Fruit fly (Drosophila melanogaster) whole organism, embryonic: Measurements from ENCODE around the gene CG3919.

Experiments
- ATbp ChIP-seq: fragments of 200-800 bp; sonication (Bioruptor generic); optimal IDR thresholded peaks from 2 replicates; lab custom pipeline; 2017; ENCODE audit warnings: missing biosample characterization, mild to moderate bottlenecking, missing genetic modification characterization, missing genetic modification reagents
- Aef1 ChIP-seq: fragments of 200-800 bp; sonication (Bioruptor generic); IDR thresholded peaks from 3 replicates; pipeline ENCODE4 v1.3.6; 2022; ENCODE audit warnings: missing biosample characterization, missing genetic modification characterization
- B-H1 ChIP-seq: fragments of 200-800 bp; sonication (Bioruptor generic); IDR thresholded peaks from 3 replicates; pipeline ENCODE4 v1.3.6; 2022; ENCODE audit warnings: missing biosample characterization, missing genetic modification characterization
- CG10431 ChIP-seq: fragments of 200-800 bp; sonication (Bioruptor generic); optimal IDR thresholded peaks from 3 replicates; lab custom pipeline; 2018; ENCODE audit warnings: missing biosample characterization, mild to moderate bottlenecking, missing genetic modification characterization
- CG11247 ChIP-seq: fragments of 200-800 bp; sonication (Bioruptor generic); IDR thresholded peaks from 2 replicates; pipeline ENCODE4 v1.3.6; 2022; ENCODE audit warnings: missing biosample characterization, missing genetic modification characterization
- CG11696 ChIP-seq: fragments of 200-800 bp; sonication (Bioruptor generic); IDR thresholded peaks from 2 replicates; pipeline ENCODE4 v1.3.6; 2022; ENCODE audit warnings: missing biosample characterization, missing genetic modification characterization
- CG13624 ChIP-seq: fragments of 200-800 bp; sonication (Bioruptor generic); optimal IDR thresholded peaks from 2 replicates; lab custom pipeline; 2016; ENCODE audit warnings: missing biosample characterization, missing genetic modification characterization
- CG15514 ChIP-seq: fragments of 200-800 bp; sonication (Bioruptor generic); optimal IDR thresholded peaks from 3 replicates; lab custom pipeline; 2017; ENCODE audit warnings: missing biosample characterization, missing genetic modification characterization, mild to moderate bottlenecking, moderate library complexity, missing genetic modification reagents
- CG17568 ChIP-seq: fragments of 200-800 bp; sonication (Bioruptor generic); optimal IDR thresholded peaks from 2 replicates; lab custom pipeline; 2018; ENCODE audit warnings: missing biosample characterization, mild to moderate bottlenecking, missing genetic modification characterization, moderate library complexity
- CG17802 ChIP-seq: fragments of 200-800 bp; sonication (Bioruptor generic); optimal IDR thresholded peaks from 2 replicates; lab custom pipeline; 2018; ENCODE audit warnings: missing biosample characterization, mild to moderate bottlenecking, missing genetic modification characterization, moderate library complexity
- CG2199 ChIP-seq: fragments of 200-800 bp; sonication (Bioruptor generic); IDR thresholded peaks from 3 replicates; pipeline ENCODE4 v1.3.6; 2022; ENCODE audit warnings: missing biosample characterization, missing genetic modification characterization
- CG2678 ChIP-seq: fragments of 200-800 bp; sonication (Bioruptor generic); optimal IDR thresholded peaks from 3 replicates; lab custom pipeline; 2019; ENCODE audit warnings: missing biosample characterization, mild to moderate bottlenecking, missing genetic modification characterization, moderate library complexity
- CG32772 ChIP-seq: fragments of 200-800 bp; sonication (Bioruptor generic); IDR thresholded peaks from 2 replicates; pipeline ENCODE4 v1.3.6; 2022; ENCODE audit warnings: missing biosample characterization, missing genetic modification characterization
- CG43689 ChIP-seq: fragments of 200-800 bp; sonication (Bioruptor generic); IDR thresholded peaks from 2 replicates; pipeline ENCODE4 v1.3.6; 2022; ENCODE audit warnings: missing biosample characterization, missing genetic modification characterization
- CG4424 ChIP-seq: fragments of 200-800 bp; sonication (Bioruptor generic); optimal IDR thresholded peaks from 3 replicates; lab custom pipeline; 2016; ENCODE audit warnings: missing biosample characterization, missing genetic modification characterization
- CG5180 ChIP-seq: fragments of 200-800 bp; sonication (Bioruptor generic); optimal IDR thresholded peaks from 3 replicates; lab custom pipeline; 2017; ENCODE audit warnings: missing biosample characterization, missing genetic modification characterization, mild to moderate bottlenecking, moderate library complexity, missing genetic modification reagents
- CG5953 ChIP-seq: fragments of 200-800 bp; sonication (Bioruptor generic); IDR thresholded peaks from 2 replicates; pipeline ENCODE4 v1.3.6; 2022; ENCODE audit warnings: missing biosample characterization, missing genetic modification characterization
- CG7928 ChIP-seq: fragments of 200-800 bp; sonication (Bioruptor generic); optimal IDR thresholded peaks from 2 replicates; lab custom pipeline; 2017; ENCODE audit warnings: missing biosample characterization, mild to moderate bottlenecking, missing genetic modification characterization
- CG8924 ChIP-seq: fragments of 200-800 bp; optimal IDR thresholded peaks from 3 replicates; lab custom pipeline; 2019; ENCODE audit warnings: missing biosample characterization, mild to moderate bottlenecking, missing genetic modification characterization, moderate library complexity
- CkIIα-i1 ChIP-seq: fragments of 200-800 bp; sonication (Bioruptor generic); IDR thresholded peaks from 2 replicates; pipeline ENCODE4 v1.3.6; 2022; ENCODE audit warnings: missing biosample characterization, missing genetic modification characterization
- Dip3 ChIP-seq: fragments of 200-800 bp; sonication (Bioruptor generic); optimal IDR thresholded peaks from 3 replicates; lab custom pipeline; 2016; ENCODE audit warnings: missing biosample characterization, missing genetic modification characterization
- Dp ChIP-seq: fragments of 200-800 bp; sonication (Bioruptor generic); optimal IDR thresholded peaks from 2 replicates; lab custom pipeline; 2018; ENCODE audit warnings: missing biosample characterization, mild to moderate bottlenecking, missing genetic modification characterization, moderate library complexity
- Drgx ChIP-seq: fragments of 200-800 bp; sonication (Bioruptor generic); IDR thresholded peaks from 2 replicates; pipeline ENCODE4 v1.3.6; 2022; ENCODE audit warnings: missing biosample characterization, missing genetic modification characterization
- Fer2 ChIP-seq: fragments of 200-800 bp; sonication (Bioruptor generic); optimal IDR thresholded peaks from 2 replicates; lab custom pipeline; 2018; ENCODE audit warnings: missing biosample characterization, mild to moderate bottlenecking, missing genetic modification characterization, moderate library complexity
- Gsc ChIP-seq: fragments of 200-800 bp; sonication (Bioruptor generic); IDR thresholded peaks from 2 replicates; pipeline ENCODE4 v1.3.6; 2022; ENCODE audit warnings: missing biosample characterization, missing genetic modification characterization
- Jarid2 ChIP-seq: fragments of 200-800 bp; sonication (Bioruptor generic); optimal IDR thresholded peaks from 3 replicates; lab custom pipeline; 2017; ENCODE audit warnings: mild to moderate bottlenecking, missing biosample characterization, missing genetic modification reagents, missing genetic modification characterization
- Lpt ChIP-seq: fragments of >200 bp; optimal IDR thresholded peaks from 2 replicates; lab custom pipeline; 2018; ENCODE audit warnings: missing biosample characterization, missing genetic modification characterization
- Nf-YA ChIP-seq: fragments of 200-800 bp; sonication (Bioruptor generic); IDR thresholded peaks from 2 replicates; pipeline ENCODE4 v1.3.6; 2022; ENCODE audit warnings: missing biosample characterization, missing genetic modification characterization
- Optix ChIP-seq: fragments of 200-800 bp; sonication (Bioruptor generic); IDR thresholded peaks from 3 replicates; pipeline ENCODE4 v1.3.6; 2022; ENCODE audit warnings: missing biosample characterization, missing genetic modification characterization
- ac ChIP-seq: fragments of 200-800 bp; sonication (Bioruptor generic); optimal IDR thresholded peaks from 3 replicates; lab custom pipeline; 2017; ENCODE audit warnings: missing biosample characterization, mild to moderate bottlenecking, missing genetic modification characterization
- amos ChIP-seq: fragments of 200-800 bp; sonication (Bioruptor generic); IDR thresholded peaks from 2 replicates; pipeline ENCODE4 v1.3.6; 2022; ENCODE audit warnings: missing biosample characterization, missing genetic modification characterization; ENCODE audit not compliant: partially characterized antibody
- az2 ChIP-seq: fragments of 200-800 bp; sonication (Bioruptor generic); optimal IDR thresholded peaks from 3 replicates; lab custom pipeline; 2016; ENCODE audit warnings: missing biosample characterization, missing genetic modification characterization
- bab2 ChIP-seq: fragments of 200-800 bp; sonication (Bioruptor generic); optimal IDR thresholded peaks from 2 replicates; lab custom pipeline; 2016; ENCODE audit warnings: missing biosample characterization, missing genetic modification characterization
- btn ChIP-seq: fragments of 200-800 bp; sonication (Bioruptor generic); optimal IDR thresholded peaks from 2 replicates; lab custom pipeline; 2016; ENCODE audit warnings: missing biosample characterization, missing genetic modification characterization
- cato ChIP-seq: fragments of 200-800 bp; sonication (Bioruptor generic); optimal IDR thresholded peaks from 2 replicates; lab custom pipeline; 2016; ENCODE audit warnings: missing biosample characterization, missing genetic modification characterization, borderline replicate concordance
- chm ChIP-seq: fragments of 200-800 bp; sonication (Bioruptor generic); IDR thresholded peaks from 2 replicates; pipeline ENCODE4 v1.3.6; 2022; ENCODE audit warnings: missing biosample characterization, missing genetic modification characterization
- exex ChIP-seq: fragments of 200-800 bp; sonication (Bioruptor generic); optimal IDR thresholded peaks from 4 replicates; lab custom pipeline; 2018; ENCODE audit warnings: missing biosample characterization, mild to moderate bottlenecking, missing genetic modification characterization, moderate library complexity
- fd3F ChIP-seq: fragments of 200-800 bp; sonication (Bioruptor generic); optimal IDR thresholded peaks from 2 replicates; lab custom pipeline; 2018; ENCODE audit warnings: missing biosample characterization, mild to moderate bottlenecking, missing genetic modification characterization, moderate library complexity
- fd64A ChIP-seq: fragments of 200-800 bp; sonication (Bioruptor generic); optimal IDR thresholded peaks from 3 replicates; lab custom pipeline; 2018; ENCODE audit warnings: missing biosample characterization, mild to moderate bottlenecking, missing genetic modification characterization
- fu2 ChIP-seq: fragments of 200-800 bp; sonication (Bioruptor generic); optimal IDR thresholded peaks from 2 replicates; lab custom pipeline; 2016; ENCODE audit warnings: missing biosample characterization, missing genetic modification characterization
- ind ChIP-seq: fragments of 200-800 bp; sonication (Bioruptor generic); optimal IDR thresholded peaks from 3 replicates; lab custom pipeline; 2016; ENCODE audit warnings: missing biosample characterization, missing genetic modification characterization
- inv ChIP-seq: fragments of 200-800 bp; sonication (Bioruptor generic); IDR thresholded peaks from 2 replicates; pipeline ENCODE4 v1.3.6; 2022; ENCODE audit warnings: missing biosample characterization, missing genetic modification characterization; ENCODE audit not compliant: partially characterized antibody
- jing ChIP-seq: fragments of 200-800 bp; sonication (Bioruptor generic); optimal IDR thresholded peaks from 2 replicates; lab custom pipeline; 2018; ENCODE audit warnings: missing biosample characterization, mild to moderate bottlenecking, missing genetic modification characterization
- klu ChIP-seq: fragments of 200-800 bp; sonication (Bioruptor generic); IDR thresholded peaks from 2 replicates; pipeline ENCODE4 v1.3.6; 2022; ENCODE audit warnings: missing biosample characterization, missing genetic modification characterization
- lbe ChIP-seq: fragments of 200-800 bp; sonication (Bioruptor generic); optimal IDR thresholded peaks from 2 replicates; lab custom pipeline; 2016; ENCODE audit warnings: missing biosample characterization, mild to moderate bottlenecking, missing genetic modification characterization
- nerfin-1 ChIP-seq: fragments of 200-800 bp; sonication (Bioruptor generic); optimal IDR thresholded peaks from 3 replicates; lab custom pipeline; 2019; ENCODE audit warnings: missing biosample characterization, mild to moderate bottlenecking, missing genetic modification characterization, moderate library complexity
- otp ChIP-seq: fragments of 200-800 bp; sonication (Bioruptor generic); IDR thresholded peaks from 3 replicates; pipeline ENCODE4, ENCODE4 v1.3.6; 2022; ENCODE audit warnings: missing biosample characterization, missing genetic modification characterization
- ranshi ChIP-seq: fragments of 200-800 bp; sonication (Bioruptor generic); IDR thresholded peaks from 2 replicates; pipeline ENCODE4 v1.3.6; 2022; ENCODE audit warnings: missing biosample characterization, missing genetic modification characterization
- sens-2 ChIP-seq: fragments of 200-800 bp; sonication (Bioruptor generic); IDR thresholded peaks from 2 replicates; pipeline ENCODE4 v1.3.6; 2022; ENCODE audit warnings: missing biosample characterization, missing genetic modification characterization
- sisA ChIP-seq: fragments of 200-800 bp; sonication (Bioruptor generic); IDR thresholded peaks from 2 replicates; pipeline ENCODE4 v1.3.6; 2022; ENCODE audit warnings: missing biosample characterization, missing genetic modification characterization
- unpg ChIP-seq: fragments of 200-800 bp; sonication (Bioruptor generic); optimal IDR thresholded peaks from 3 replicates; lab custom pipeline; 2018; ENCODE audit warnings: missing biosample characterization, mild to moderate bottlenecking, missing genetic modification characterization, moderate library complexity
- usp ChIP-seq: fragments of >200 bp; optimal IDR thresholded peaks from 2 replicates; lab custom pipeline; 2017; ENCODE audit warnings: missing biosample characterization, missing genetic modification characterization

Gene CG3919

dm6 chr3L:14410892-14411291 lies 466 bp downstream of the CG3919 start (continued):
- no peak for TF ChIP-seq exex (tag; lab: Kevin White, UChicago)
- TF ChIP-seq CG4424: peak; percentile 31
- peak; percentile 42 for TF ChIP-seq ATbp
- TF ChIP-seq bab2 (GFP tag; lab: Kevin White, UChicago): no peak
- no peak for TF ChIP-seq klu
- peak; percentile 64 for TF ChIP-seq az2 (GFP tag; lab: Kevin White, UChicago)
- no peak for TF ChIP-seq Lpt (GFP tag; lab: Kevin White, UChicago)
- TF ChIP-seq Dp: no peak
- no peak for TF ChIP-seq CG5953 (GFP tag; lab: Robert Waterston, UW)
- peak; percentile 57; the same call in 2 of the 3 replicates for TF ChIP-seq Optix (GFP tag; lab: Robert Waterston, UW)
- no peak for TF ChIP-seq CG11696 (GFP tag; lab: Robert Waterston, UW)
- TF ChIP-seq CG11247 (GFP tag; lab: Robert Waterston, UW): peak; percentile 37; the same call in 1 of the 2 replicates
- TF ChIP-seq chm: peak; percentile 53; the same call in 1 of the 2 replicates
- TF ChIP-seq Jarid2 (GFP tag; lab: Kevin White, UChicago): peak; percentile 3
- no peak for TF ChIP-seq lbe (GFP tag; lab: Kevin White, UChicago)
- TF ChIP-seq nerfin-1: no peak
- no peak for TF ChIP-seq fd64A (GFP tag; lab: Kevin White, UChicago)
- TF ChIP-seq Drgx (GFP tag; lab: Robert Waterston, UW): peak; percentile 66
- TF ChIP-seq btn (GFP tag; lab: Kevin White, UChicago): no peak
- peak; percentile 36; the same call in 1 of the 3 replicates for TF ChIP-seq otp
- no peak for TF ChIP-seq jing
- TF ChIP-seq B-H1: no peak; the same call in 2 of the 3 replicates
- TF ChIP-seq Nf-YA (GFP tag; lab: Robert Waterston, UW): no peak
- TF ChIP-seq CG15514 (GFP tag; lab: Kevin White, UChicago): no peak
- no peak for TF ChIP-seq CG2199 (GFP tag; lab: Robert Waterston, UW)
- TF ChIP-seq CG2678: no peak
- TF ChIP-seq CG32772: no peak
- TF ChIP-seq CkIIα-i1 (GFP tag; lab: Robert Waterston, UW): no peak
- no peak for TF ChIP-seq CG13624 (GFP tag; lab: Kevin White, UChicago)
- no peak for TF ChIP-seq CG7928 (GFP tag; lab: Kevin White, UChicago)
- no peak for TF ChIP-seq CG17802 (tag; lab: Kevin White, UChicago)
- no peak for TF ChIP-seq fu2
- no peak for TF ChIP-seq CG43689
- TF ChIP-seq Aef1 (GFP tag; lab: Robert Waterston, UW): no peak
- no peak for TF ChIP-seq CG17568 (GFP tag; lab: Kevin White, UChicago)
- TF ChIP-seq amos (GFP tag; lab: Robert Waterston, UW): no peak
- no peak for TF ChIP-seq sens-2 (GFP tag; lab: Robert Waterston, UW)
- TF ChIP-seq fd3F (GFP tag; lab: Kevin White, UChicago): peak; percentile 5
- no peak for TF ChIP-seq Fer2
- TF ChIP-seq CG5180: no peak
- no peak; the same call in 1 of the 2 replicates for TF ChIP-seq ranshi (GFP tag; lab: Robert Waterston, UW)
- TF ChIP-seq sisA (GFP tag; lab: Robert Waterston, UW): no peak
- no peak for TF ChIP-seq CG10431 (GFP tag; lab: Kevin White, UChicago)
- peak; percentile 25 for TF ChIP-seq ac (GFP tag; lab: Kevin White, UChicago)
- TF ChIP-seq CG8924 (tag; lab: Kevin White, UChicago): no peak
- no peak for TF ChIP-seq Dip3
- peak; percentile 60 for TF ChIP-seq unpg (GFP tag; lab: Kevin White, UChicago)
- no peak for TF ChIP-seq usp
- TF ChIP-seq inv (GFP tag; lab: Robert Waterston, UW): no peak
- no peak for TF ChIP-seq cato (GFP tag; lab: Kevin White, UChicago)
- TF ChIP-seq Gsc (GFP tag; lab: Robert Waterston, UW): no peak
- no peak for TF ChIP-seq ind (GFP tag; lab: Kevin White, UChicago)
